Worm (Caenorhabditis elegans) whole organism, young adult: Measurements from ENCODE around the gene idpp-8.
A peak's percentile ranks its signal among the peaks of the same experiment; 100 is the strongest.

Experiments
- B0019.2 ChIP-seq: fragments of 200-800 bp; sonication (Bioruptor generic); conservative IDR thresholded peaks from 2 replicates; pipeline ENCODE4 v1.3.6; 2022; ENCODE audit warnings: missing genetic modification reagents, missing genetic modification characterization, missing compliant biosample characterization
- B0261.1 ChIP-seq: sonication (generic microtip); optimal IDR thresholded peaks from 2 replicates; lab custom pipeline; 2016; ENCODE audit warnings: mild to moderate bottlenecking, missing genetic modification characterization, moderate library complexity, missing compliant biosample characterization
- D2030.7 ChIP-seq: fragments of 200-800 bp; sonication (Bioruptor generic); IDR thresholded peaks from 2 replicates; pipeline ENCODE4 v1.3.6; 2022; ENCODE audit warnings: missing genetic modification reagents, missing genetic modification characterization, missing compliant biosample characterization
- F33H1.4 ChIP-seq: fragments of 200-800 bp; sonication (Bioruptor generic); IDR thresholded peaks from 2 replicates; pipeline ENCODE4 v1.3.6; 2022; ENCODE audit warnings: missing genetic modification reagents, missing genetic modification characterization, missing compliant biosample characterization
- F37B4.10 ChIP-seq: fragments of 200-800 bp; sonication (Bioruptor generic); IDR thresholded peaks from 2 replicates; pipeline ENCODE4 v1.3.6; 2022; ENCODE audit warnings: missing genetic modification characterization, missing compliant biosample characterization
- F57A8.1 ChIP-seq: fragments of 200-800 bp; sonication (Bioruptor generic); optimal IDR thresholded peaks from 2 replicates; lab custom pipeline; 2018; ENCODE audit warnings: mild to moderate bottlenecking, missing genetic modification characterization, moderate library complexity, missing compliant biosample characterization
- F57C9.4 ChIP-seq: sonication (generic microtip); optimal IDR thresholded peaks from 2 replicates; lab custom pipeline; 2017; ENCODE audit warnings: mild to moderate bottlenecking, missing genetic modification characterization, missing compliant biosample characterization
- T26A5.8 ChIP-seq: sonication (generic microtip); optimal IDR thresholded peaks from 2 replicates; lab custom pipeline; 2016; ENCODE audit warnings: missing genetic modification characterization, missing compliant biosample characterization
- Y53F4B.3 ChIP-seq: fragments of 200-800 bp; sonication (Bioruptor generic); IDR thresholded peaks from 2 replicates; pipeline ENCODE4 v1.3.6; 2022; ENCODE audit warnings: missing genetic modification reagents, missing genetic modification characterization, missing compliant biosample characterization
- bed-2 ChIP-seq: fragments of 200-800 bp; sonication (Bioruptor generic); IDR thresholded peaks from 2 replicates; pipeline ENCODE4 v1.3.6; 2022; ENCODE audit warnings: missing genetic modification reagents, missing genetic modification characterization, missing compliant biosample characterization
- ceh-40 ChIP-seq: fragments of 200-800 bp; sonication (Bioruptor generic); IDR thresholded peaks from 2 replicates; pipeline ENCODE4 v1.3.6; 2022; ENCODE audit warnings: missing genetic modification characterization, missing compliant biosample characterization
- ceh-79 ChIP-seq: sonication (generic microtip); optimal IDR thresholded peaks from 2 replicates; lab custom pipeline; 2017; ENCODE audit warnings: mild to moderate bottlenecking, missing genetic modification characterization, missing compliant biosample characterization
- chd-7 ChIP-seq: sonication (generic microtip); optimal IDR thresholded peaks from 2 replicates; lab custom pipeline; 2016; ENCODE audit warnings: mild to moderate bottlenecking, missing genetic modification characterization, moderate library complexity, missing compliant biosample characterization
- die-1 ChIP-seq: sonication (generic microtip); optimal IDR thresholded peaks from 2 replicates; lab custom pipeline; 2016; ENCODE audit warnings: missing genotype, mild to moderate bottlenecking, missing genetic modification characterization, missing compliant biosample characterization
- dox-1 ChIP-seq: fragments of 200-800 bp; sonication (Bioruptor generic); IDR thresholded peaks from 2 replicates; pipeline ENCODE4 v1.3.6; 2022; ENCODE audit warnings: missing genetic modification reagents, missing genetic modification characterization, missing compliant biosample characterization
- dpff-1 ChIP-seq: sonication (generic microtip); optimal IDR thresholded peaks from 2 replicates; lab custom pipeline; 2017; ENCODE audit warnings: mild to moderate bottlenecking, missing genetic modification characterization, missing compliant biosample characterization
- fkh-3 ChIP-seq: sonication (generic microtip); optimal IDR thresholded peaks from 2 replicates; lab custom pipeline; 2016; ENCODE audit warnings: mild to moderate bottlenecking, missing genetic modification characterization, missing compliant biosample characterization
- hlh-12 ChIP-seq: sonication (generic microtip); optimal IDR thresholded peaks from 2 replicates; lab custom pipeline; 2016; ENCODE audit warnings: missing genetic modification characterization, missing compliant biosample characterization
- hmg-1.2 ChIP-seq: fragments of 200-800 bp; sonication (Bioruptor generic); IDR thresholded peaks from 2 replicates; pipeline ENCODE4 v1.3.6; 2022; ENCODE audit warnings: missing genetic modification reagents, missing genetic modification characterization, missing compliant biosample characterization
- hmg-20 ChIP-seq: fragments of 200-800 bp; sonication (Bioruptor generic); IDR thresholded peaks from 2 replicates; pipeline ENCODE4 v1.3.6; 2022; ENCODE audit warnings: missing genetic modification reagents, missing genetic modification characterization, missing compliant biosample characterization
- hrde-1 ChIP-seq: sonication (generic microtip); optimal IDR thresholded peaks from 2 replicates; lab custom pipeline; 2016; ENCODE audit warnings: missing genetic modification characterization, mild to moderate bottlenecking, missing compliant biosample characterization, moderate library complexity, missing genotype, missing genetic modification reagents, borderline replicate concordance
- lag-1 ChIP-seq: fragments of 200-800 bp; sonication (Bioruptor generic); IDR thresholded peaks from 2 replicates; pipeline ENCODE4 v1.3.6; 2022; ENCODE audit warnings: missing genetic modification reagents, missing genetic modification characterization, missing compliant biosample characterization
- lin-26 ChIP-seq: fragments of 200-800 bp; sonication (Bioruptor generic); IDR thresholded peaks from 2 replicates; pipeline ENCODE4 v1.3.6; 2022; ENCODE audit warnings: missing genetic modification reagents, missing genetic modification characterization, missing compliant biosample characterization
- lsl-1 ChIP-seq: fragments of 200-800 bp; sonication (Bioruptor generic); optimal IDR thresholded peaks from 2 replicates; lab custom pipeline; 2018; ENCODE audit warnings: mild to moderate bottlenecking, missing genetic modification characterization, moderate library complexity, missing compliant biosample characterization
- lsy-27 ChIP-seq: sonication (generic microtip); optimal IDR thresholded peaks from 2 replicates; lab custom pipeline; 2017; ENCODE audit warnings: missing genetic modification characterization, mild to moderate bottlenecking, missing compliant biosample characterization, antibody characterized with exemption, missing genotype, borderline replicate concordance; ENCODE audit not compliant: insufficient read depth
- madf-6 ChIP-seq: fragments of 200-800 bp; sonication (Bioruptor generic); IDR thresholded peaks from 2 replicates; pipeline ENCODE4 v1.3.6; 2022; ENCODE audit warnings: missing genetic modification reagents, missing genetic modification characterization, missing compliant biosample characterization
- nfyb-1 ChIP-seq: fragments of 200-800 bp; sonication (Bioruptor generic); IDR thresholded peaks from 2 replicates; pipeline ENCODE4 v1.3.6; 2022; ENCODE audit warnings: missing genetic modification reagents, missing genetic modification characterization, missing compliant biosample characterization
- nhr-120 ChIP-seq: fragments of 200-800 bp; sonication (Bioruptor generic); IDR thresholded peaks from 2 replicates; pipeline ENCODE4 v1.3.6; 2022; ENCODE audit warnings: missing genetic modification characterization, missing compliant biosample characterization
- nhr-80 ChIP-seq: sonication (generic microtip); optimal IDR thresholded peaks from 2 replicates; lab custom pipeline; 2016; ENCODE audit warnings: missing genetic modification characterization, missing compliant biosample characterization
- pbrm-1 ChIP-seq: fragments of 200-800 bp; sonication (Bioruptor generic); IDR thresholded peaks from 2 replicates; pipeline ENCODE4 v1.3.6; 2022; ENCODE audit warnings: missing genetic modification reagents, missing genetic modification characterization, missing compliant biosample characterization
- pha-4 ChIP-seq: fragments of 150-350 bp; sonication (generic microtip); optimal IDR thresholded peaks from 2 replicates; lab custom pipeline; 2014; ENCODE audit warnings: missing biosample characterization, missing genetic modification reagents, missing genetic modification characterization
- rcor-1 ChIP-seq: fragments of 200-800 bp; sonication (Bioruptor generic); IDR thresholded peaks from 2 replicates; pipeline ENCODE4 v1.3.6; 2022; ENCODE audit warnings: missing genetic modification reagents, missing genetic modification characterization, missing compliant biosample characterization
- rpc-1 ChIP-seq, 2 experiments: fragments of 150-350 bp in 1 of 2; sonication (generic microtip) in 1 of 2; optimal IDR thresholded peaks; 2 replicates each; lab custom pipeline; 2014 to 2018; ENCODE audit warnings: missing biosample characterization in 1 of 2, missing genetic modification characterization in 1 of 2, missing genetic modification reagents in 1 of 2, missing genotype in 1 of 2
- snpc-4 ChIP-seq, 5 experiments: fragments of 150-350 bp in 1 of 5; sonication (generic microtip) in 4 of 5; optimal IDR thresholded peaks; 2 replicates each; lab custom pipeline; 2014 to 2018; ENCODE audit warnings: missing genetic modification characterization in 5 of 5, missing biosample characterization in 3 of 5, antibody characterized with exemption in 2 of 5, mild to moderate bottlenecking in 2 of 5, missing compliant biosample characterization in 2 of 5, missing genotype in 2 of 5, moderate library complexity in 2 of 5, missing genetic modification reagents in 1 of 5
- sptf-2 ChIP-seq: fragments of 200-800 bp; sonication (Bioruptor generic); optimal IDR thresholded peaks from 2 replicates; lab custom pipeline; 2018; ENCODE audit warnings: mild to moderate bottlenecking, missing genetic modification characterization, missing compliant biosample characterization
- tbp1 ChIP-seq: fragments of 200-800 bp; sonication (Bioruptor generic); optimal IDR thresholded peaks from 2 replicates; lab custom pipeline; 2018; ENCODE audit warnings: mild to moderate bottlenecking, missing genetic modification characterization, missing compliant biosample characterization
- xnd-1 ChIP-seq: sonication (generic microtip); optimal IDR thresholded peaks from 2 replicates; lab custom pipeline; 2016; ENCODE audit warnings: missing genotype, missing genetic modification reagents, missing genetic modification characterization, missing compliant biosample characterization
- ztf-26 ChIP-seq: sonication (generic microtip); optimal IDR thresholded peaks from 2 replicates; lab custom pipeline; 2017; ENCODE audit warnings: missing genetic modification characterization, missing compliant biosample characterization
- ztf-28 ChIP-seq: fragments of 200-800 bp; sonication (Bioruptor generic); IDR thresholded peaks from 2 replicates; pipeline ENCODE4 v1.3.6; 2022; ENCODE audit warnings: missing genetic modification reagents, missing genetic modification characterization, missing compliant biosample characterization
- ztf-3 ChIP-seq: fragments of 200-800 bp; sonication (Bioruptor generic); optimal IDR thresholded peaks from 2 replicates; lab custom pipeline; 2018; ENCODE audit warnings: mild to moderate bottlenecking, missing genetic modification characterization, missing compliant biosample characterization

The idpp-8 gene

ce11 chrII:10303663-10304115, 11.7 kb upstream of the idpp-8 start, which contains the start of gene vha-9 (continued):
- TF ChIP-seq dpff-1 (tag; lab: Kevin White, UChicago) (no peak), bed-2 (GFP tag; lab: Robert Waterston, UW) (no peak), F37B4.10 (GFP tag; lab: Robert Waterston, UW) (no peak), F33H1.4 (GFP tag; lab: Robert Waterston, UW) (no peak), B0019.2 (GFP tag; lab: Robert Waterston, UW) (no peak), ceh-40 (GFP tag; lab: Robert Waterston, UW) (no peak), sptf-2 (GFP tag; lab: Kevin White, UChicago) (no peak), ztf-3 (GFP tag; lab: Kevin White, UChicago) (no peak), die-1 (tag; lab: Kevin White, UChicago) (no peak)

ce11 chrII:10304736-10305135, 10.6 kb upstream of the idpp-8 start:
- peak; percentile 51; the same call in 1 of the 2 replicates for TF ChIP-seq pbrm-1 (GFP tag; lab: Robert Waterston, UW)
- peak; percentile 85 for TF ChIP-seq tbp1
- peak; percentile 52 for TF ChIP-seq rpc-1 (optimal IDR thresholded peaks at IDR 0.05; lab: Kevin White, UChicago)
- peak; percentile 74 for TF ChIP-seq rpc-1 (tag; optimal IDR thresholded peaks at IDR 0.05; lab: Kevin White, UChicago)
- TF ChIP-seq ztf-26 (tag; lab: Kevin White, UChicago), result peak; percentile 21
- peak; percentile 31; the same call in 1 of the 2 replicates for TF ChIP-seq madf-6 (GFP tag; lab: Robert Waterston, UW)
- peak; percentile 69; the same call in 1 of the 2 replicates for TF ChIP-seq lin-26 (GFP tag; lab: Robert Waterston, UW)
- 0 out of 2 replicates have a peak, but pooled peaks have one; percentile 16 for TF ChIP-seq ztf-28
- peak; percentile 47 for TF ChIP-seq hmg-1.2 (GFP tag; lab: Robert Waterston, UW)
- TF ChIP-seq dox-1 (GFP tag; lab: Robert Waterston, UW), result 0 out of 2 replicates have a peak, but pooled peaks have one; percentile 52
- peak; percentile 57; the same call in 1 of the 2 replicates for TF ChIP-seq D2030.7 (GFP tag; lab: Robert Waterston, UW)
- peak; percentile 61 for TF ChIP-seq B0261.1 (tag; lab: Kevin White, UChicago)
- peak; percentile 19 for TF ChIP-seq die-1 (tag; lab: Kevin White, UChicago)

ce11 chrII:10308726-10309125, 6.6 kb upstream of the idpp-8 start, which contains the start of gene gcy-4:
TSS of gene gcy-4 (minus strand) at chrII:10308826.
- no peak for TF ChIP-seq pha-4 (tag; lab: Kevin White, UChicago)
- no peak for TF ChIP-seq lsy-27 (tag; lab: Kevin White, UChicago)
- TF ChIP-seq dox-1 (GFP tag; lab: Robert Waterston, UW), result no peak
- no peak for TF ChIP-seq hmg-20 (GFP tag; lab: Robert Waterston, UW)
- no peak for TF ChIP-seq nhr-80
- no peak for TF ChIP-seq nhr-120 (GFP tag; lab: Robert Waterston, UW)
- TF ChIP-seq F57C9.4 (tag; lab: Kevin White, UChicago), result no peak
- no peak for TF ChIP-seq chd-7 (tag; lab: Kevin White, UChicago)
- TF ChIP-seq hrde-1 (tag; lab: Kevin White, UChicago), result no peak
- TF ChIP-seq hlh-12 (tag; lab: Kevin White, UChicago), result no peak
- no peak for TF ChIP-seq bed-2 (GFP tag; lab: Robert Waterston, UW)
- no peak for TF ChIP-seq Y53F4B.3
- no peak for TF ChIP-seq sptf-2 (GFP tag; lab: Kevin White, UChicago)

- TF ChIP-seq F57A8.1, result no peak
- no peak for TF ChIP-seq rcor-1 (GFP tag; lab: Robert Waterston, UW)
- no peak for TF ChIP-seq ceh-79
- TF ChIP-seq ztf-26 (tag; lab: Kevin White, UChicago), result no peak
- no peak for TF ChIP-seq hlh-12 (tag; lab: Kevin White, UChicago)
- no peak for TF ChIP-seq nfyb-1 (GFP tag; lab: Robert Waterston, UW)
- TF ChIP-seq lsl-1 (GFP tag; lab: Kevin White, UChicago), result no peak
- no peak for TF ChIP-seq xnd-1 (tag; lab: Kevin White, UChicago)
- no peak for TF ChIP-seq snpc-4 (GFP tag; optimal IDR thresholded peaks at IDR 0.05; lab: Kevin White, UChicago)
- no peak for TF ChIP-seq snpc-4 (tag; optimal IDR thresholded peaks at IDR 0.05; lab: Kevin White, UChicago)
- no peak for TF ChIP-seq fkh-3 (tag; lab: Kevin White, UChicago)
- TF ChIP-seq nhr-120 (GFP tag; lab: Robert Waterston, UW), result no peak
- TF ChIP-seq F57C9.4 (tag; lab: Kevin White, UChicago), result no peak
- TF ChIP-seq lag-1, result no peak
- TF ChIP-seq pha-4 (tag; lab: Kevin White, UChicago), result no peak
- TF ChIP-seq nhr-80, result no peak
- TF ChIP-seq T26A5.8 (tag; lab: Kevin White, UChicago), result no peak
Observed at ce11 chrII:10309337-10309736, 6.0 kb upstream of the idpp-8 start, which contains the start of gene ZK970.8. TSS of gene ZK970.8 (plus strand) at chrII:10309637.
